Fruit fly (Drosophila melanogaster): ENCODE measurements around the gene CG34130.
A peak's percentile ranks its signal among the peaks of the same experiment; 100 is the strongest.

The CG34130 gene

DNA sequence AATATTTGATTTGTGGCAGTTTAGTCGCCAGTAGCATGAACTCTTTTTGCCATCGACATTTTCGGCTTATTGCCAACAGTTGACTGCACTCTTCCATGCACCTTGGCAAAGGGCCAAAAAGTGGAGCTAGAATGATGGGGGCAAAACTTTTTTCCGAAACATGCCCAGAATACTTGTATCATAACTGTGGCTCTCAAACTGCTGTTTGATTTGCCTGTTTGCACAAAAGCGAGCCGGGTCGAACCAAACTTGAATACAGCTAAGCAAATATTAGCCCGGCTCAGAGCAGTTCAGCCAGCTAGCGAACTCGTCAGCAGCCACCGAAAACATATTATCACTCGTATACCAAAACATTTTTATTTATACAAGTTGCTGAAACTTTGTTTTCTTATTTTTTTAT, 49.2 kb upstream of the CG34130 start (continued):
- TF ChIP-seq org-1 (GFP tag; optimal IDR thresholded peaks at IDR 0.05) (peak; percentile 44), nau (GFP tag; optimal IDR thresholded peaks at IDR 0.05) (peak; percentile 68), Trl (optimal IDR thresholded peaks at IDR 0.05) (no peak), Trl (GFP tag; optimal IDR thresholded peaks at IDR 0.05) (peak; percentile 63), esg (GFP tag; conservative IDR thresholded peaks at IDR 0.05) (no peak), Lhr (GFP tag; optimal IDR thresholded peaks at IDR 0.05) (no peak), B-H2 (GFP tag; optimal IDR thresholded peaks at IDR 0.05) (no peak), hb (GFP tag; IDR thresholded peaks at IDR 0.05; ENCODE audit: partially characterized antibody) (no peak), D19A (tag; optimal IDR thresholded peaks at IDR 0.05) (no peak), Fer2 (tag; optimal IDR thresholded peaks at IDR 0.05) (peak; percentile 24), pnt (GFP tag; optimal IDR thresholded peaks at IDR 0.05) (peak; percentile 11), CG12236 (GFP tag; optimal IDR thresholded peaks at IDR 0.05) (peak; percentile 4), oc (tag; optimal IDR thresholded peaks at IDR 0.05) (peak; percentile 15), Ssrp (tag; optimal IDR thresholded peaks at IDR 0.05) (no peak), Adf1 (GFP tag; IDR thresholded peaks at IDR 0.05) (no peak; the same call in 1 of the 2 replicates), CG5180 (GFP tag; optimal IDR thresholded peaks at IDR 0.05) (peak; percentile 66), CG17186 (GFP tag; optimal IDR thresholded peaks at IDR 0.05) (no peak), so (GFP tag; IDR thresholded peaks at IDR 0.05) (no peak), Xrp1 (GFP tag; IDR thresholded peaks at IDR 0.05) (peak; percentile 53), zfh1 (GFP tag; IDR thresholded peaks at IDR 0.05) (0 out of 3 replicates have a peak, but pooled peaks have one; percentile 41), CG15479 (GFP tag; optimal IDR thresholded peaks at IDR 0.05) (no peak), Nf-YA (GFP tag; IDR thresholded peaks at IDR 0.05) (peak; percentile 64; the same call in 1 of the 2 replicates), Hsf (GFP tag; optimal IDR thresholded peaks at IDR 0.05) (no peak), zen (tag; optimal IDR thresholded peaks at IDR 0.05) (no peak), Xbp1 (GFP tag; optimal IDR thresholded peaks at IDR 0.05) (peak; percentile 1), ems (GFP tag; optimal IDR thresholded peaks at IDR 0.05) (peak; percentile 30), ken (GFP tag; IDR thresholded peaks at IDR 0.05) (0 out of 3 replicates have a peak, but pooled peaks have one; percentile 24), CG3065 (GFP tag; optimal IDR thresholded peaks at IDR 0.05) (no peak), bcd (GFP tag; optimal IDR thresholded peaks at IDR 0.05) (peak; percentile 56), aop (GFP tag; IDR thresholded peaks at IDR 0.05) (no peak), Atf3 (GFP tag; optimal IDR thresholded peaks at IDR 0.05) (peak; percentile 12), CG12104 (GFP tag; optimal IDR thresholded peaks at IDR 0.05) (peak; percentile 48), dysf (GFP tag; IDR thresholded peaks at IDR 0.05) (peak; percentile 45; the same call in 1 of the 3 replicates), stwl (tag; optimal IDR thresholded peaks at IDR 0.05) (no peak), CG2116 (GFP tag; optimal IDR thresholded peaks at IDR 0.05) (no peak), gsb (GFP tag; IDR thresholded peaks at IDR 0.05) (peak; percentile 65; the same call in 1 of the 2 replicates), CG3847 (GFP tag; IDR thresholded peaks at IDR 0.05) (0 out of 2 replicates have a peak, but pooled peaks have one; percentile 18), CG2120 (GFP tag; optimal IDR thresholded peaks at IDR 0.05) (peak; percentile 67), Ptx1 (GFP tag; IDR thresholded peaks at IDR 0.05) (0 out of 2 replicates have a peak, but pooled peaks have one; percentile 11), CG3995 (GFP tag; optimal IDR thresholded peaks at IDR 0.05) (no peak), Dad (GFP tag; optimal IDR thresholded peaks at IDR 0.05) (peak; percentile 44), CG11456 (GFP tag; IDR thresholded peaks at IDR 0.05) (peak; percentile 85), kah (GFP tag; optimal IDR thresholded peaks at IDR 0.05) (peak; percentile 1), sima (GFP tag; optimal IDR thresholded peaks at IDR 0.05) (no peak), CG12299 (tag; optimal IDR thresholded peaks at IDR 0.05) (peak; percentile 13), Oli (tag; optimal IDR thresholded peaks at IDR 0.05) (peak; percentile 15), tap (tag; optimal IDR thresholded peaks at IDR 0.05) (no peak), Blimp-1 (GFP tag; optimal IDR thresholded peaks at IDR 0.05) (peak; percentile 41), gem (tag; optimal IDR thresholded peaks at IDR 0.05) (peak; percentile 60), CG8089 (GFP tag; optimal IDR thresholded peaks at IDR 0.05) (peak; percentile 8), CG18619 (GFP tag; optimal IDR thresholded peaks at IDR 0.05) (peak; percentile 67)

Data from whole organism, embryonic.